Fruit fly (Drosophila melanogaster): Measurements from ENCODE around the gene kmr.

Gene kmr

DNA sequence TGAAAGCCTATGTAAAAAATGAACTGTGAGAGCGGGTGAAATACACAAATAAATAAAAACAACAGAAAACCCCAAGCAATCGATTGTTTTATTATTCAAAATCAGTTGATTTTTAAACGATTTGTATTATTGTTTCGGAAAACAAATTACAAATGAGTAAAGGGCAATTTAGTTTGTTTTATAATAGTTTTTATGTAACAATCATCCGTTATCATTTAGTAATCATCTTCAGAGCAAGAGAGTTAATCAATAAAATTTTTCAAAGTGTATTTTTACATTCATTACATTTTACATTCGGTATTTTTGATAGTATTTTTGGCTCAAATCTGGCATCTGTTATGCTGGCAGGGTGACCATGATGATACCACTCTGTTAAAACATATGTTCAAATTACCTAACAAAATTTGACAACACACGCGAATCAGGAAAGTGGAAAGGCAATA is 64.3 kb downstream of the kmr start, which contains the start of the genes CG42375 and CG9288 (continued):
- no peak for TF ChIP-seq otp (GFP tag; IDR thresholded peaks at IDR 0.05)
- peak; percentile 44; the same call in 2 of the 4 replicates for TF ChIP-seq Gug (GFP tag; IDR thresholded peaks at IDR 0.05)
- TF ChIP-seq CG33213 (GFP tag; optimal IDR thresholded peaks at IDR 0.05) = peak; percentile 55
- no peak for TF ChIP-seq CG6813 (GFP tag; optimal IDR thresholded peaks at IDR 0.05)
- no peak for TF ChIP-seq pho (GFP tag; optimal IDR thresholded peaks at IDR 0.05)
- peak; percentile 35 for TF ChIP-seq CG17802 (tag; optimal IDR thresholded peaks at IDR 0.05)
- TF ChIP-seq ken (GFP tag; IDR thresholded peaks at IDR 0.05) = no peak
- TF ChIP-seq CG10147 (GFP tag; optimal IDR thresholded peaks at IDR 0.05) = peak; percentile 79
- TF ChIP-seq CG7357 (GFP tag; IDR thresholded peaks at IDR 0.05) = 0 out of 3 replicates have a peak, but pooled peaks have one; percentile 46
- TF ChIP-seq caup (GFP tag; optimal IDR thresholded peaks at IDR 0.05; ENCODE audit: severe bottlenecking) = peak; percentile 39
- TF ChIP-seq stc (GFP tag; IDR thresholded peaks at IDR 0.05) = peak; percentile 76
- peak; percentile 39; the same call in 1 of the 2 replicates for TF ChIP-seq onecut (GFP tag; IDR thresholded peaks at IDR 0.05)
- TF ChIP-seq CG13296 (GFP tag; optimal IDR thresholded peaks at IDR 0.05) = no peak
- peak; percentile 81 for TF ChIP-seq zf30C (GFP tag; optimal IDR thresholded peaks at IDR 0.05)
- TF ChIP-seq D (optimal IDR thresholded peaks at IDR 0.05) = no peak
- TF ChIP-seq D (GFP tag; optimal IDR thresholded peaks at IDR 0.05) = peak; percentile 43
- peak; percentile 56 for TF ChIP-seq jumu (GFP tag; optimal IDR thresholded peaks at IDR 0.05)
- peak; percentile 73 for TF ChIP-seq Hmx (GFP tag; optimal IDR thresholded peaks at IDR 0.05)
- peak in 1 of 2 experiments; percentile 58 for TF ChIP-seq chif (GFP tag; optimal IDR thresholded peaks at IDR 0.05)
- peak; percentile 28 for TF ChIP-seq pb (GFP tag; optimal IDR thresholded peaks at IDR 0.05)
- peak; percentile 33 for TF ChIP-seq stwl (tag; optimal IDR thresholded peaks at IDR 0.05)
- TF ChIP-seq NK7.1 (GFP tag; optimal IDR thresholded peaks at IDR 0.05) = peak; percentile 59
- peak; percentile 70 for TF ChIP-seq CG14441 (GFP tag; IDR thresholded peaks at IDR 0.05)
- no peak for TF ChIP-seq CG7786 (GFP tag; optimal IDR thresholded peaks at IDR 0.05)
- no peak for TF ChIP-seq knrl (GFP tag; IDR thresholded peaks at IDR 0.05; ENCODE audit: partially characterized antibody)
- TF ChIP-seq CG11695 (GFP tag; IDR thresholded peaks at IDR 0.05) = peak; percentile 56; the same call in 2 of the 3 replicates
- TF ChIP-seq Mad (GFP tag; optimal IDR thresholded peaks at IDR 0.05) = no peak
- peak; percentile 77 for TF ChIP-seq Fer3 (tag; optimal IDR thresholded peaks at IDR 0.05)
- TF ChIP-seq CG30403 (GFP tag; optimal IDR thresholded peaks at IDR 0.05) = peak; percentile 82
- TF ChIP-seq CG1603 (tag; optimal IDR thresholded peaks at IDR 0.05) = peak; percentile 58
- no peak for TF ChIP-seq Lpt (GFP tag; optimal IDR thresholded peaks at IDR 0.05)
- TF ChIP-seq dimm (GFP tag; IDR thresholded peaks at IDR 0.05) = no peak
- peak; percentile 70 for TF ChIP-seq CG1233 (GFP tag; optimal IDR thresholded peaks at IDR 0.05)
- 0 out of 3 replicates have a peak, but pooled peaks have one; percentile 33 for TF ChIP-seq B-H1 (GFP tag; IDR thresholded peaks at IDR 0.05)
- peak; percentile 62 for TF ChIP-seq Max (GFP tag; optimal IDR thresholded peaks at IDR 0.05)
- peak; percentile 76 for TF ChIP-seq CG17359 (tag; optimal IDR thresholded peaks at IDR 0.05)
- peak; percentile 61 for TF ChIP-seq CG1792 (GFP tag; optimal IDR thresholded peaks at IDR 0.05)
- TF ChIP-seq gro (GFP tag; optimal IDR thresholded peaks at IDR 0.05) = peak; percentile 47
- no peak for TF ChIP-seq CG2202 (tag; optimal IDR thresholded peaks at IDR 0.05)
- peak; percentile 81 for TF ChIP-seq CG9727 (GFP tag; optimal IDR thresholded peaks at IDR 0.05)
- peak; percentile 75 for TF ChIP-seq zen (tag; optimal IDR thresholded peaks at IDR 0.05)
- TF ChIP-seq Neu2 (GFP tag; optimal IDR thresholded peaks at IDR 0.05; ENCODE audit: borderline replicate concordance) = peak; percentile 2
- TF ChIP-seq CG1024 (GFP tag; IDR thresholded peaks at IDR 0.05) = peak; percentile 41; the same call in 1 of the 2 replicates
- TF ChIP-seq CG9437 (GFP tag; optimal IDR thresholded peaks at IDR 0.05) = no peak
- TF ChIP-seq pnt (GFP tag; optimal IDR thresholded peaks at IDR 0.05) = peak; percentile 79
- peak; percentile 86 for TF ChIP-seq CG14710 (tag; optimal IDR thresholded peaks at IDR 0.05)
- TF ChIP-seq Hr39 (optimal IDR thresholded peaks at IDR 0.05) = no peak
- TF ChIP-seq CTCF (GFP tag; optimal IDR thresholded peaks at IDR 0.05) = peak; percentile 59
- peak; percentile 75 for TF ChIP-seq ranshi (GFP tag; IDR thresholded peaks at IDR 0.05)
- TF ChIP-seq CG17385 (GFP tag; optimal IDR thresholded peaks at IDR 0.05) = no peak
- no peak for TF ChIP-seq ara (GFP tag; IDR thresholded peaks at IDR 0.05)
- TF ChIP-seq Dek (tag; optimal IDR thresholded peaks at IDR 0.05) = peak; percentile 18
